Fruit fly (Drosophila melanogaster): Measurements from ENCODE around the gene CG13056.

CG13056 gene

dm6 chr3L:16313985-16314384 is 19.1 kb upstream of the CG13056 start, which contains the start of gene CG13062:
CG13062 (plus strand) TSS chr3L:16314285.
- TF ChIP-seq CG8478 (optimal IDR thresholded peaks at IDR 0.05) (no peak), CTCF (optimal IDR thresholded peaks at IDR 0.05) (no peak)

DNA sequence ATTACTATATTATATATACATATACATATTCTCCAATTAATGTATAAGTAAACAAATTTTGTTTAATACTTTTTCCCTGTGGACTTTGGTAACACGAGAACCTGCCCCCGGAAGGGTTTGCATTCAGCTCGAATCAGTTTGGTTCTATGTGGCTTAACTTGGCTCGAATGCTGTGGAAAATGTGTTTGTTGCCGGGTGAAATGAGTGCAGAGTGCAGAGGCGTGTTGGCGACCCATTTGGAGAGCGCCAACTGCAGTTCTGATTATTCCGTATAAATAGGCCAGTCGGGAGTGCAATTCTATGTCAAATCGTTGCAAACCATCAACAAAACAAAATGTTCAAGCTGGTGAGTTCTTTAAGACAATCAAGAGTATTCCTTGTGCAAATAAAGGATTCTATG is 15.4 kb upstream of the CG13056 start, which contains the start of gene Nplp3:
Gene Nplp3, plus strand, starts transcription at position 301 of the 400 bp plus-strand sequence.
- no peak for TF ChIP-seq CTCF (optimal IDR thresholded peaks at IDR 0.05)
- TF ChIP-seq CG8478 (optimal IDR thresholded peaks at IDR 0.05) = no peak

DNA sequence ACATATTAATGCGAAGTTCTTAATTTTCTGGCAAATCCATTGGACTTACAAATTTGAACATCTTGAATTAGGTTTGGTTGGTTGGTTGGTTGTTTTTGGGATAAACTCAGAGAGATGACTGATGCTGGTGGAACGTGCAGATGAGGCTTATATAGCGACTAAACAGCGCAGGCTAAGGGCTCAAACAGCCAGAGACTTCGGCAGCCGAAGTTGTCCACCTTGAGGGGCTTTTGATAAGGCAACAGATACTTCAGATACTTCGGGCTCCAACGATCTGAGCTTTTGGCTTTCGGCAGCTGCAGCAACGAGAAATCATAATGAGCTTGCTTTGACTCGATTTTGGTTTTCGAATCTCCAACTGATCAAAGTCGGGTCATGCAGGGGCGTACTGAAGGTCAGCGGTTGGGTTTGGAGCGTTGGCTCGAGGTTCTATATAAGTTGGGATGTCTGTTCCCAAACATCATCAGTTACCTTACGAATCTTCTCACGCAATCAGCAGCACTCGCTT is 13.7 kb upstream of the CG13056 start, which contains the start of the genes CG13041 and CG13060:
Gene CG13041, minus strand, starts transcription at position 128 of the 508 bp plus-strand sequence.
Gene CG13060, plus strand, starts transcription at position 458 of the 508 bp plus-strand sequence.
- no peak for TF ChIP-seq CTCF (optimal IDR thresholded peaks at IDR 0.05)
- TF ChIP-seq CG8478 (optimal IDR thresholded peaks at IDR 0.05) = no peak

DNA sequence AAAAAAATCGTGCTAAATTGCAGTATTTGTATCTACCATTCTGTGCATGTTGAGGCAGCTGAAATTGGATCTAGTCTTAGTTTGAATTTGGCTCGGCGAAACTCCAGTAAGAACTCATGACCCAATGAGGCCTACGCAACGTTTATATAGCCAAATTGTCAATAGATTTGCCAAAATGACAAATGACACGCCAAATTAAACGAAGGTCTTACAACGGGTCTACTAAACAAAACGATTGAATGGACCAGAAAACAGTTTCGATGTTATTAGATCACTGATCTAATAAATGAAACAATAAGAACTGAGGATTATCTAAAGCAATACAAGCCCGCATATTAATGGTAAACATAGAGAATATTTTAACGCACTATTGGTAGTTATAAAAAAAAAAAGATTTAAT is 11.9 kb upstream of the CG13056 start, which contains the start of gene CG42718:
Gene CG42718, minus strand, starts transcription at position 101 of the 400 bp plus-strand sequence.
- TF ChIP-seq CG8478 (optimal IDR thresholded peaks at IDR 0.05) (no peak), CTCF (optimal IDR thresholded peaks at IDR 0.05) (no peak)

DNA sequence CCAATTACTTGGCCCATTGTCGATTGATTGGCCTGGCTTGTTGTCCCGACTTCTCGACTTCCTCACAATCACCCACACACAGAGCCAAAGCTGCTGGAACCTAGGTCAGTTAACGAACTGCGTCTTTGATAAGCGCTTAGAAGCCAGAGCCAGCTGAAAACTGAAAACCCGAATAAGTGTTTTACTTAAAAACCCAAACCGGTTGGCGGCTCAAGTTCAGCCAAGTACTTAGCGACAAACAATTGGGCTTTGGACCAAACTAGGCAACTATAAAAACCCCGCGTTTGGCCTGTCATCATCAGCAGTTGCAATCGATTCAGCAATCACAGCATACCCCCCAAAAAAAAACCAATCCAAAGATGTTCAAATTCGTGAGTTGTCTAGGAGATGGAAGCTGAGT is 9.7 kb upstream of the CG13056 start, which contains the start of gene CG13059:
Gene CG13059, plus strand, starts transcription at position 301 of the 400 bp plus-strand sequence.
- TF ChIP-seq CTCF (optimal IDR thresholded peaks at IDR 0.05) = no peak
- TF ChIP-seq CG8478 (optimal IDR thresholded peaks at IDR 0.05) = no peak

DNA sequence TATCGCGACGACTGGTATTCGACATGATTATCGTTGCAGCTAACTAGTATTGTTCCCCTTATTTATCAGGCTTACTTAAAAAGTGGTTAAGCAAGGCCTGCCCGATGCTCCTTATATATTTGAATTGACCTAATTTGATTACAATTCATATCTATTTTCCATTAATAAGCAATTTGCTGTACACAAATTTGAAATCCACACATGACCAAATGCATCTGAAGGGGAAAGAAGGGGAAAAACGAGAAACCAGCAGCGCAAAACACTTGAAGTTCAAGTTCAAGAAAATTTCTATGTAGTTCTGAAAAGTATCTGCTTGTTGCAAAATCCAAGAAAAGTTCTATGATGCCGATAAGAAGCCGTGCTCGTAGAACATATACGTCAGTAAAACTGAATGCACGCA is 6.5 kb upstream of the CG13056 start, which contains the start of the genes CG13040 and CG13039:
Gene CG13040, minus strand, starts transcription at position 101 of the 400 bp plus-strand sequence.
Gene CG13039, minus strand, starts transcription at position 106 of the 400 bp plus-strand sequence.
- TF ChIP-seq CG8478 (optimal IDR thresholded peaks at IDR 0.05) = no peak
- no peak for TF ChIP-seq CTCF (optimal IDR thresholded peaks at IDR 0.05)

- TF ChIP-seq CG8478 (optimal IDR thresholded peaks at IDR 0.05) (no peak), CTCF (optimal IDR thresholded peaks at IDR 0.05) (no peak)
These were observed 5.3 kb upstream of the CG13056 start, which contains the start of gene CG13038 for dm6 chr3L:16327776-16328175. CG13038 (minus strand) TSS chr3L:16327893.

DNA sequence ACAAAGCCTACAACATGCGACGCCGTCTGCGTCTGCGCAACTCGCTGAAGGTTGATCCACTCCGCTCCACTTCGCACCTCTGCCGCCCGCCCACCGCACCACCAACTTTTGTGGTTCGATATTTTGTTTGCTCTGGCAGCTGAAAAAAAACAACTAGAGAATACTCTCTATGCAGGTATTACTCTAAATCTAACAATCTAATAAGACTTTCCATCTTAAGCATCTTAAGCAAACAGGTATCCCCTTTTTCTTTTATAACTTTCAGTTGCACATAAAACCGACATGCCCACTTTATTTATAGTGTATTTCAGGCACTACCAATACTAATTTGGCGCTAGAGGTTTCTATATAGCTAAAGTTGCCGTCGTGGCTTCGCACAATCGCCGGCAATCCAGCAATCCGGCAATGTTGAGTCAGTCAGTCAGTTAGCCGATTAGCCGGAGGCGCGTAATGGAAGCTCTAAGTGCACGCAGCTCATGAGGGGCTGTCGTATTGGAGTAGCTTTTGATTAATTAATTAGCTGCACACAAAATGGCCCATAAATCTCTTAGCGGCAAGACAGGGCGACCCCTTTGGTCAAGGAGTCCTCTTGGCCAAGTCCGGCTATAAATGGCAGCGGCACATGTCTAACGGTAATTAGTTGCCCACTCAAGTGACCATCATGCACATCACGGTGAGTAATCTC is 4.8 kb upstream of the CG13056 start, which contains the start of gene CG13058:
Gene CG13058, plus strand, starts transcription at position 635 of the 685 bp plus-strand sequence.
- TF ChIP-seq CG8478 (optimal IDR thresholded peaks at IDR 0.05) (no peak), CTCF (optimal IDR thresholded peaks at IDR 0.05) (no peak)

DNA sequence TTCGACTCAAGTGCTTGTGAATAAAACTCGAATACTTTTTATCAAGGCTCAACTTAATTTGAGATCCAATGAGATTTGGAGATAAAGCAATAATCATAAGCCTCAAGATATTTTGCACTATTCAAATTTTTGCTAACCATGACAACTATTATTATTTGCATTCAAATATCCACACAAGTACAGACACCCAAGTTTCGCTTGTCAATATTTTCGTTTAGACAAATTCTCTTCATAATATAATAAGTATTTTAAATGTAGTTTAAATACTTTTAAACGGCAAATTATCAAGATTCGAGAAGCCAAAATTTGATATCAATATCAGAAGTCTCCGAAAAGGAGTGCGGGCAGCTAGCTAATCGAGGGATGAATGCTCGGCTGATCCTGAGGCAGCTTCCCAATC is 3.6 kb upstream of the CG13056 start, which contains the start of gene CG33061:
Gene CG33061, plus strand, starts transcription at position 301 of the 400 bp plus-strand sequence.
- TF ChIP-seq CG8478 (optimal IDR thresholded peaks at IDR 0.05) (no peak), CTCF (optimal IDR thresholded peaks at IDR 0.05) (no peak)

dm6 chr3L:16330740-16331139 is 2.4 kb upstream of the CG13056 start, which contains the start of gene CG33060:
CG33060 (plus strand) TSS chr3L:16331040.
- TF ChIP-seq CTCF (optimal IDR thresholded peaks at IDR 0.05) (no peak), CG8478 (optimal IDR thresholded peaks at IDR 0.05) (no peak)

dm6 chr3L:16331633-16332032 is 1.5 kb upstream of the CG13056 start, which contains the start of gene retinin:
retinin (plus strand) TSS chr3L:16331933.
- TF ChIP-seq CG8478 (optimal IDR thresholded peaks at IDR 0.05) = no peak
- TF ChIP-seq CTCF (optimal IDR thresholded peaks at IDR 0.05) = no peak

dm6 chr3L:16334876-16335275 is 1.8 kb downstream of the CG13056 start:
- no peak for TF ChIP-seq CG8478 (optimal IDR thresholded peaks at IDR 0.05)
- TF ChIP-seq CTCF (optimal IDR thresholded peaks at IDR 0.05) = no peak

DNA sequence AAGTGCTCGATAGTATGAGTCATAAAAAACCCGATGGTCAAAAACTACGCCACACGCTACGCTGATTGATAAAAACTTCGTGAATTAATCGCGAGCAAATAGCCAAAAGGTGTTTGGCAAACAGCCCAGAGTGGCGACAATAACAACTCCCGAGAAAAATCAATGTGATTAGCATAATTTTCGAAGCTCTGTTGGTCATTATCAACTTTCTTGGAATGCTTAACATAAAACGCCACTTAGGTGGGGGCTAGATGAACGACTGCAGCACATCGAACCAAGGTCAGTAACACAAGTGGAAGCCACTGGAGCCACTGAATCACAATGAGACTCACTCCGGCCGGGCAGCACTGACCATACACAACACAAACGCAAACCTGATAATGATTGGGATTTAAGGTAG is 4.6 kb downstream of the CG13056 start:
- no peak for TF ChIP-seq CG8478 (optimal IDR thresholded peaks at IDR 0.05)

DNA sequence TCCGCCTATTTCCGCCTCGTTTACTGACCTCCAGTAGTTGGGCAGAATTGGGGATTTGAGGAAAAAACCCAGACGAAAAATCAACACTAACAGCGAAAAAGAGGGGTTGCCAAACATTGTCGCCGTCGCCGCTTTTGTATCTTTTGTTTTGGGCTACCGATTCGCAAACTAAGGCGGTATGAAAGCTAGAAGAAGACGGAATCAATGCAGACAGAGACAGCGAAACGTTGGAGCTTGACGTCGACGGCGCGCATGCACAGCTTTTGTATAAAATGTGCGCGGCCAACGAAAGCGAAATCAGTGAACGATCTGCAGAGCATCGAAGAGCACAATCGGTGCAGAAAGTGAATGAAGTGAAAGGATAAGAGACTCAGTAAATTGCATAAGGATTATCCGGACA is 5.6 kb downstream of the CG13056 start, which contains the start of gene CG4998:
Gene CG4998, plus strand, starts transcription at position 301 of the 400 bp plus-strand sequence.
- TF ChIP-seq CTCF (optimal IDR thresholded peaks at IDR 0.05) (no peak), CG8478 (optimal IDR thresholded peaks at IDR 0.05) (no peak)

- TF ChIP-seq CG8478 (optimal IDR thresholded peaks at IDR 0.05) (no peak), CTCF (optimal IDR thresholded peaks at IDR 0.05) (no peak)
These were observed 6.3 kb downstream of the CG13056 start for dm6 chr3L:16339463-16339862.
